Worm (Caenorhabditis elegans): ENCODE results near the gene best-19.
A peak's percentile ranks its signal among the peaks of the same experiment; 100 is the strongest.

The best-19 gene

ce11 chrIV:247494-247893, 36.0 kb upstream of the best-19 start (continued):
- peak; percentile 48 for TF ChIP-seq nhr-129 (tag; optimal IDR thresholded peaks at IDR 0.05)

- TF ChIP-seq nhr-25 (tag; optimal IDR thresholded peaks at IDR 0.05): no peak
- no peak for TF ChIP-seq mab-5 (tag; optimal IDR thresholded peaks at IDR 0.05)
- TF ChIP-seq lin-13 (GFP tag; optimal IDR thresholded peaks at IDR 0.05): no peak
- TF ChIP-seq dmd-4 (tag; optimal IDR thresholded peaks at IDR 0.05): no peak
- TF ChIP-seq peb-1 (tag; optimal IDR thresholded peaks at IDR 0.05): no peak
- no peak for TF ChIP-seq aly-2 (tag; optimal IDR thresholded peaks at IDR 0.05)
Measured at ce11 chrIV:252454-252853, 31.0 kb upstream of the best-19 start, which contains the start of gene grl-19. Gene grl-19, minus strand, starts transcription at chrIV:252554.

- TF ChIP-seq elt-3 (tag; optimal IDR thresholded peaks at IDR 0.05): no peak
- no peak for TF ChIP-seq dmd-4 (tag; optimal IDR thresholded peaks at IDR 0.05)
- peak; percentile 61 for TF ChIP-seq fos-1 (tag; optimal IDR thresholded peaks at IDR 0.05)
- no peak for TF ChIP-seq unc-62 (GFP tag; optimal IDR thresholded peaks at IDR 0.05)
- TF ChIP-seq R02D3.7 (tag; optimal IDR thresholded peaks at IDR 0.05): no peak
- no peak for TF ChIP-seq aly-2 (tag; optimal IDR thresholded peaks at IDR 0.05)
- peak; percentile 94 for TF ChIP-seq gmeb-1 (tag; optimal IDR thresholded peaks at IDR 0.05)
- peak; percentile 53 for TF ChIP-seq ztf-4 (tag; optimal IDR thresholded peaks at IDR 0.05)
- TF ChIP-seq alr-1 (tag; optimal IDR thresholded peaks at IDR 0.05): no peak
- peak; percentile 8 for TF ChIP-seq egl-27 (tag; optimal IDR thresholded peaks at IDR 0.05)
- peak; percentile 9 for TF ChIP-seq mab-5 (tag; optimal IDR thresholded peaks at IDR 0.05)
- TF ChIP-seq peb-1 (tag; optimal IDR thresholded peaks at IDR 0.05): no peak
- TF ChIP-seq crh-2 (tag; optimal IDR thresholded peaks at IDR 0.05): peak; percentile 83
- TF ChIP-seq ceh-82 (tag; optimal IDR thresholded peaks at IDR 0.05): peak; percentile 53
- TF ChIP-seq lin-39 (tag; optimal IDR thresholded peaks at IDR 0.05): no peak
- TF ChIP-seq Y55F3AM.14 (GFP tag; optimal IDR thresholded peaks at IDR 0.05): no peak
- TF ChIP-seq ztf-1 (GFP tag; conservative IDR thresholded peaks at IDR 0.05): no peak
- TF ChIP-seq mbf-1 (tag; optimal IDR thresholded peaks at IDR 0.05): no peak
- peak in 1 of 2 experiments; percentile 17 for TF ChIP-seq mdl-1 (tag; optimal IDR thresholded peaks at IDR 0.05)
- no peak for TF ChIP-seq snpc-4 (tag; optimal IDR thresholded peaks at IDR 0.05)
- TF ChIP-seq nhr-23 (tag; optimal IDR thresholded peaks at IDR 0.05): no peak
- TF ChIP-seq unc-39 (tag; optimal IDR thresholded peaks at IDR 0.05): no peak
- TF ChIP-seq blmp-1 (tag; optimal IDR thresholded peaks at IDR 0.05; ENCODE audit: insufficient read depth): no peak
- no peak for TF ChIP-seq zag-1 (tag; optimal IDR thresholded peaks at IDR 0.05)
- TF ChIP-seq nhr-129 (tag; optimal IDR thresholded peaks at IDR 0.05): peak; percentile 80
- peak; percentile 75 for TF ChIP-seq nhr-21 (tag; optimal IDR thresholded peaks at IDR 0.05)
- no peak for TF ChIP-seq nhr-10 (tag; optimal IDR thresholded peaks at IDR 0.05)
- peak; percentile 7 for TF ChIP-seq nhr-237 (tag; optimal IDR thresholded peaks at IDR 0.05)
- TF ChIP-seq unc-55 (GFP tag; optimal IDR thresholded peaks at IDR 0.05): peak; percentile 99
- TF ChIP-seq ZK546.5 (tag; optimal IDR thresholded peaks at IDR 0.05): peak; percentile 25
- TF ChIP-seq nhr-11 (tag; optimal IDR thresholded peaks at IDR 0.05): no peak
- peak; percentile 63 for TF ChIP-seq sma-3 (GFP tag; optimal IDR thresholded peaks at IDR 0.05)
- TF ChIP-seq ztf-11 (tag; optimal IDR thresholded peaks at IDR 0.05): no peak
- TF ChIP-seq nhr-25 (tag; optimal IDR thresholded peaks at IDR 0.05): peak; percentile 72
- TF ChIP-seq C34F6.9 (tag; optimal IDR thresholded peaks at IDR 0.05): peak; percentile 91
- TF ChIP-seq nhr-6 (tag; optimal IDR thresholded peaks at IDR 0.05): no peak
- TF ChIP-seq nhr-77 (tag; optimal IDR thresholded peaks at IDR 0.05): no peak
- peak; percentile 44 for TF ChIP-seq sem-4 (tag; optimal IDR thresholded peaks at IDR 0.05)
- TF ChIP-seq elt-1 (tag; optimal IDR thresholded peaks at IDR 0.05): no peak
- TF ChIP-seq nhr-12 (tag; optimal IDR thresholded peaks at IDR 0.05): no peak
- TF ChIP-seq ama-1 (optimal IDR thresholded peaks at IDR 0.05): no peak
- no peak for TF ChIP-seq ceh-16 (tag; optimal IDR thresholded peaks at IDR 0.05)
- TF ChIP-seq lin-11 (tag; optimal IDR thresholded peaks at IDR 0.05): peak; percentile 85
- TF ChIP-seq lsy-2 (tag; optimal IDR thresholded peaks at IDR 0.05): peak; percentile 52 to 91
- TF ChIP-seq lin-13 (GFP tag; optimal IDR thresholded peaks at IDR 0.05): peak; percentile 92
- peak; percentile 64 for TF ChIP-seq sma-9 (GFP tag; optimal IDR thresholded peaks at IDR 0.05)
- no peak for TF ChIP-seq sma-9 (tag; optimal IDR thresholded peaks at IDR 0.05)
- TF ChIP-seq skn-1 (tag; optimal IDR thresholded peaks at IDR 0.05): no peak
- TF ChIP-seq F13H6.1 (tag; optimal IDR thresholded peaks at IDR 0.05): peak; percentile 19
Measured at ce11 chrIV:255379-255857, 28.0 kb upstream of the best-19 start, which contains the start of gene rcat-1. Gene rcat-1, minus strand, starts transcription at chrIV:255429.

Measured in whole organism, L2 larva.